Worm (Caenorhabditis elegans) whole organism, mixed stage, embryonic: ENCODE results near the gene F48E3.6.

Source experiments
- M03D4.4 ChIP-seq: sonication (generic microtip); optimal IDR thresholded peaks from 2 replicates; lab custom pipeline; 2017; ENCODE audit warnings: mild to moderate bottlenecking, missing genetic modification characterization, missing compliant biosample characterization
- bed-3 ChIP-seq: fragments of 200-800 bp; sonication (Bioruptor generic); optimal IDR thresholded peaks from 3 replicates; lab custom pipeline; 2018; ENCODE audit warnings: mild to moderate bottlenecking, missing genetic modification characterization, moderate library complexity, missing compliant biosample characterization
- ceh-39 ChIP-seq: fragments of 150-350 bp; optimal IDR thresholded peaks from 2 replicates; lab custom pipeline; 2014; ENCODE audit warnings: missing biosample characterization, missing genetic modification characterization
- ceh-43 ChIP-seq: fragments of 200-800 bp; sonication (Bioruptor generic); optimal IDR thresholded peaks from 2 replicates; lab custom pipeline; 2018; ENCODE audit warnings: mild to moderate bottlenecking, missing genetic modification characterization, moderate library complexity, missing compliant biosample characterization
- ceh-83 ChIP-seq: fragments of 200-800 bp; sonication (Bioruptor generic); optimal IDR thresholded peaks from 2 replicates; lab custom pipeline; 2018; ENCODE audit warnings: mild to moderate bottlenecking, missing genetic modification characterization, missing compliant biosample characterization
- ces-1 ChIP-seq: fragments of 150-350 bp; optimal IDR thresholded peaks from 2 replicates; lab custom pipeline; 2014; ENCODE audit warnings: missing biosample characterization, missing genetic modification reagents, missing genetic modification characterization
- cnd-1 ChIP-seq: fragments of 200-800 bp; sonication (Bioruptor generic); optimal IDR thresholded peaks from 2 replicates; lab custom pipeline; 2018; ENCODE audit warnings: mild to moderate bottlenecking, missing genetic modification characterization, missing compliant biosample characterization
- elt-1 ChIP-seq: sonication (generic microtip); optimal IDR thresholded peaks from 2 replicates; lab custom pipeline; 2017; ENCODE audit warnings: missing genetic modification characterization, mild to moderate bottlenecking, missing compliant biosample characterization, antibody characterized with exemption, moderate library complexity, borderline replicate concordance; ENCODE audit not compliant: insufficient read depth
- elt-3 ChIP-seq: fragments of 150-350 bp; optimal IDR thresholded peaks from 2 replicates; lab custom pipeline; 2014; ENCODE audit warnings: missing biosample characterization, missing genetic modification characterization
- flh-1 ChIP-seq: fragments of 200-800 bp; sonication (Bioruptor generic); optimal IDR thresholded peaks from 2 replicates; lab custom pipeline; 2018; ENCODE audit warnings: mild to moderate bottlenecking, missing genetic modification characterization, moderate library complexity, missing compliant biosample characterization
- ham-2 ChIP-seq: fragments of 200-800 bp; sonication (Bioruptor generic); optimal IDR thresholded peaks from 2 replicates; lab custom pipeline; 2018; ENCODE audit warnings: mild to moderate bottlenecking, missing genetic modification characterization, missing compliant biosample characterization
- hlh-1 ChIP-seq: fragments of 150-350 bp; optimal IDR thresholded peaks from 2 replicates; lab custom pipeline; 2014; ENCODE audit warnings: missing biosample characterization, missing genetic modification reagents, missing genetic modification characterization
- lin-13 ChIP-seq: fragments of 150-350 bp; optimal IDR thresholded peaks from 2 replicates; lab custom pipeline; 2014; ENCODE audit warnings: missing biosample characterization, missing genetic modification characterization
- lin-32 ChIP-seq: fragments of 200-800 bp; sonication (Bioruptor generic); optimal IDR thresholded peaks from 2 replicates; lab custom pipeline; 2018; ENCODE audit warnings: mild to moderate bottlenecking, missing genetic modification characterization, missing compliant biosample characterization
- lsy-2 ChIP-seq: fragments of 150-350 bp; optimal IDR thresholded peaks from 2 replicates; lab custom pipeline; 2014; ENCODE audit warnings: missing biosample characterization, missing genetic modification characterization
- mab-5 ChIP-seq: fragments of 150-350 bp; optimal IDR thresholded peaks from 2 replicates; lab custom pipeline; 2014; ENCODE audit warnings: missing biosample characterization, missing genetic modification characterization
- nhr-12 ChIP-seq: fragments of 150-350 bp; optimal IDR thresholded peaks from 2 replicates; lab custom pipeline; 2014; ENCODE audit warnings: missing biosample characterization, missing genetic modification characterization
- nhr-2 ChIP-seq: fragments of 150-350 bp; optimal IDR thresholded peaks from 2 replicates; lab custom pipeline; 2014; ENCODE audit warnings: missing biosample characterization, missing genetic modification characterization
- nhr-237 ChIP-seq: fragments of 150-350 bp; optimal IDR thresholded peaks from 2 replicates; lab custom pipeline; 2014; ENCODE audit warnings: missing biosample characterization, missing genetic modification characterization
- nhr-28 ChIP-seq: fragments of 150-350 bp; optimal IDR thresholded peaks from 2 replicates; lab custom pipeline; 2014; ENCODE audit warnings: missing biosample characterization, missing genetic modification characterization
- pha-4 ChIP-seq: fragments of 150-350 bp; optimal IDR thresholded peaks from 2 replicates; lab custom pipeline; 2018; ENCODE audit warnings: missing biosample characterization, missing genetic modification reagents, missing genetic modification characterization
- snpc-4 ChIP-seq: fragments of 150-350 bp; optimal IDR thresholded peaks from 2 replicates; lab custom pipeline; 2014; ENCODE audit warnings: missing biosample characterization, missing genetic modification characterization
- sptf-1 ChIP-seq: sonication (generic microtip); optimal IDR thresholded peaks from 2 replicates; lab custom pipeline; 2017; ENCODE audit warnings: mild to moderate bottlenecking, missing genetic modification characterization, moderate library complexity, missing compliant biosample characterization
- tbx-8 ChIP-seq: fragments of 200-800 bp; sonication (Bioruptor generic); optimal IDR thresholded peaks from 2 replicates; lab custom pipeline; 2018; ENCODE audit warnings: mild to moderate bottlenecking, missing genetic modification characterization, moderate library complexity, missing compliant biosample characterization
- unc-120 ChIP-seq: sonication (generic microtip); optimal IDR thresholded peaks from 2 replicates; lab custom pipeline; 2017; ENCODE audit warnings: missing genetic modification characterization, missing compliant biosample characterization; ENCODE audit not compliant: poor library complexity, severe bottlenecking
- unc-39 ChIP-seq: fragments of 150-350 bp; optimal IDR thresholded peaks from 2 replicates; lab custom pipeline; 2014; ENCODE audit warnings: missing biosample characterization, missing genetic modification characterization
- unc-62 ChIP-seq: fragments of 150-350 bp; optimal IDR thresholded peaks from 2 replicates; lab custom pipeline; 2014; ENCODE audit warnings: missing biosample characterization, missing genetic modification reagents, missing genetic modification characterization
- zip-8 ChIP-seq: fragments of 150-350 bp; optimal IDR thresholded peaks from 2 replicates; lab custom pipeline; 2014; ENCODE audit warnings: missing biosample characterization, missing genetic modification characterization
- ztf-11 ChIP-seq: fragments of 150-350 bp; optimal IDR thresholded peaks from 2 replicates; lab custom pipeline; 2014; ENCODE audit warnings: missing biosample characterization, missing genetic modification characterization

Gene F48E3.6

ce11 chrX:7523799-7524198, 21.1 kb upstream of the F48E3.6 start:
- no peak for TF ChIP-seq nhr-12 (tag; lab: Kevin White, UChicago)
- peak; percentile 90 for TF ChIP-seq hlh-1 (tag; lab: Kevin White, UChicago)
- TF ChIP-seq cnd-1 = no peak
- TF ChIP-seq ces-1 = peak; percentile 9
- no peak for TF ChIP-seq lsy-2 (tag; lab: Kevin White, UChicago)
- TF ChIP-seq M03D4.4 (tag; lab: Kevin White, UChicago) = peak; percentile 34
- peak; percentile 29 for TF ChIP-seq unc-120 (tag; lab: Kevin White, UChicago)
- TF ChIP-seq unc-62 (GFP tag; lab: Kevin White, UChicago) = peak; percentile 18

- no peak for TF ChIP-seq tbx-8 (GFP tag; lab: Kevin White, UChicago)
- peak; percentile 88 for TF ChIP-seq hlh-1 (tag; lab: Kevin White, UChicago)
These were observed 19.9 kb upstream of the F48E3.6 start for ce11 chrX:7522595-7522994.

ce11 chrX:7519569-7519968, 16.9 kb upstream of the F48E3.6 start, which contains the start of gene chts-1:
Gene chts-1, minus strand, starts transcription at chrX:7519669.
- TF ChIP-seq M03D4.4 (tag; lab: Kevin White, UChicago) (no peak), ham-2 (GFP tag; lab: Kevin White, UChicago) (no peak), lin-13 (tag; lab: Kevin White, UChicago) (no peak), ceh-83 (GFP tag; lab: Kevin White, UChicago) (no peak), nhr-28 (tag; lab: Kevin White, UChicago) (no peak), cnd-1 (no peak), pha-4 (tag; lab: Kevin White, UChicago) (no peak), ceh-39 (no peak), bed-3 (GFP tag; lab: Kevin White, UChicago) (no peak), snpc-4 (tag; lab: Kevin White, UChicago) (no peak), tbx-8 (GFP tag; lab: Kevin White, UChicago) (no peak), nhr-237 (tag; lab: Kevin White, UChicago) (no peak), unc-39 (tag; lab: Kevin White, UChicago) (no peak), ztf-11 (no peak), zip-8 (tag; lab: Kevin White, UChicago) (no peak), mab-5 (tag; lab: Kevin White, UChicago) (no peak), unc-120 (tag; lab: Kevin White, UChicago) (no peak)

- TF ChIP-seq lsy-2 (tag; lab: Kevin White, UChicago) (no peak), nhr-2 (tag; lab: Kevin White, UChicago) (no peak), ceh-43 (GFP tag; lab: Kevin White, UChicago) (no peak), hlh-1 (tag; lab: Kevin White, UChicago) (no peak), tbx-8 (GFP tag; lab: Kevin White, UChicago) (no peak), lin-13 (tag; lab: Kevin White, UChicago) (no peak), elt-3 (tag; lab: Kevin White, UChicago) (no peak), unc-62 (GFP tag; lab: Kevin White, UChicago) (no peak), flh-1 (GFP tag; lab: Kevin White, UChicago) (no peak), mab-5 (tag; lab: Kevin White, UChicago) (no peak), zip-8 (tag; lab: Kevin White, UChicago) (no peak), M03D4.4 (tag; lab: Kevin White, UChicago) (no peak), ceh-39 (no peak), ces-1 (no peak), ztf-11 (no peak), lin-32 (GFP tag; lab: Kevin White, UChicago) (no peak), unc-39 (tag; lab: Kevin White, UChicago) (no peak), nhr-237 (tag; lab: Kevin White, UChicago) (no peak)
- TF ChIP-seq, all 35 proteins: peak for 0
These were observed 10.0 kb upstream of the F48E3.6 start for ce11 chrX:7512714-7513113.

- no peak for TF ChIP-seq M03D4.4 (tag; lab: Kevin White, UChicago)
- no peak for TF ChIP-seq elt-1 (tag; lab: Kevin White, UChicago)
- no peak for TF ChIP-seq unc-120 (tag; lab: Kevin White, UChicago)
- TF ChIP-seq hlh-1 (tag; lab: Kevin White, UChicago) = no peak
- TF ChIP-seq, all 35 proteins: peak for 0
These were observed 4.4 kb upstream of the F48E3.6 start for ce11 chrX:7507141-7507540.

- no peak for TF ChIP-seq cnd-1
- no peak for TF ChIP-seq lin-32 (GFP tag; lab: Kevin White, UChicago)
- no peak for TF ChIP-seq lsy-2 (tag; lab: Kevin White, UChicago)
- no peak for TF ChIP-seq ceh-83 (GFP tag; lab: Kevin White, UChicago)
- TF ChIP-seq unc-62 (GFP tag; lab: Kevin White, UChicago) = no peak
- no peak for TF ChIP-seq lin-13 (tag; lab: Kevin White, UChicago)
- no peak for TF ChIP-seq bed-3 (GFP tag; lab: Kevin White, UChicago)
- TF ChIP-seq flh-1 (GFP tag; lab: Kevin White, UChicago) = no peak
- no peak for TF ChIP-seq sptf-1
- TF ChIP-seq nhr-28 (tag; lab: Kevin White, UChicago) = no peak
These were observed 3.8 kb upstream of the F48E3.6 start, which contains the start of gene lgc-11 for ce11 chrX:7506533-7506932. Gene lgc-11, minus strand, starts transcription at chrX:7506633.
